Worm (Caenorhabditis elegans): ENCODE results near the gene nova-1.

Gene nova-1

ce11 chrV:18093941-18094340 is 12.2 kb upstream of the nova-1 start:
- no peak for TF ChIP-seq ceh-91 (GFP tag; IDR thresholded peaks at IDR 0.05)
- TF ChIP-seq F10E7.11 (tag; optimal IDR thresholded peaks at IDR 0.05): no peak
- TF ChIP-seq hrde-1 (tag; optimal IDR thresholded peaks at IDR 0.05; ENCODE audit: borderline replicate concordance): no peak
- TF ChIP-seq B0035.1 (tag; optimal IDR thresholded peaks at IDR 0.05): no peak
- TF ChIP-seq zfh-2 (GFP tag; conservative IDR thresholded peaks at IDR 0.05): no peak
- no peak for TF ChIP-seq Y79H2A.3 (GFP tag; conservative IDR thresholded peaks at IDR 0.05)
- TF ChIP-seq dpff-1 (tag; optimal IDR thresholded peaks at IDR 0.05): no peak
- no peak for TF ChIP-seq Y95B8A.8 (GFP tag; IDR thresholded peaks at IDR 0.05)
- TF ChIP-seq akir-1 (GFP tag; optimal IDR thresholded peaks at IDR 0.05): no peak
- TF ChIP-seq ztf-28 (GFP tag; IDR thresholded peaks at IDR 0.05): no peak
- TF ChIP-seq F57C9.4 (tag; optimal IDR thresholded peaks at IDR 0.05): no peak
- no peak for TF ChIP-seq die-1 (tag; optimal IDR thresholded peaks at IDR 0.05)
- TF ChIP-seq nfya-1 (tag; optimal IDR thresholded peaks at IDR 0.05; ENCODE audit: borderline replicate concordance, insufficient read depth): no peak

DNA sequence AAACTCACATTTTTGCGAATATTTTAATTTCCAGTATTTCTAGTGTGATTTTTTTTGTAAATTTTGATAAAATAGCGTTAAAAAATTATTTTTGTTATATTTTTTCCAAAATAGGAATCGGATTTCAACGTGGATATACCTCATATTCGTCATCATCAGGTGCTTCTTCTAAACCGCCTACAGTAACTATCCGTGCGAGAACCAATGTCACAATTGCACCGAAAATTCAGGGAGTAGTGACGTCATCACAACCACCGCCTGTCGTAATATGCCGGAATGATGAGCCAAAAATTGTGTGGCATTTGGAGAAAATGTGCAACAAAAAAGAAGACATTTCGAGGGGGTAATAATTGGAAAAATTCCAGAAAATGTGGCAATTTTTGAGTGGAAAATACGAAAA is 9.5 kb upstream of the nova-1 start:
- TF ChIP-seq nfyb-1 (GFP tag; IDR thresholded peaks at IDR 0.05) (no peak), ztf-28 (GFP tag; IDR thresholded peaks at IDR 0.05) (no peak), snpc-1.3 (tag; optimal IDR thresholded peaks at IDR 0.05; ENCODE audit: insufficient read depth) (no peak), cebp-1 (GFP tag; IDR thresholded peaks at IDR 0.05) (no peak), cebp-1 (tag; optimal IDR thresholded peaks at IDR 0.05) (no peak), unc-130 (GFP tag; optimal IDR thresholded peaks at IDR 0.05) (no peak), repo-1 (tag; optimal IDR thresholded peaks at IDR 0.05) (no peak), egrh-3 (GFP tag; IDR thresholded peaks at IDR 0.05) (no peak), lin-40 (tag; optimal IDR thresholded peaks at IDR 0.05) (no peak), lag-1 (GFP tag; IDR thresholded peaks at IDR 0.05) (no peak), F49E8.2 (tag; optimal IDR thresholded peaks at IDR 0.05; ENCODE audit: insufficient read depth) (no peak), hsf-1 (GFP tag; IDR thresholded peaks at IDR 0.05) (no peak), hlh-12 (tag; optimal IDR thresholded peaks at IDR 0.05) (no peak), ceh-27 (GFP tag; optimal IDR thresholded peaks at IDR 0.05) (no peak), madf-10 (tag; optimal IDR thresholded peaks at IDR 0.05) (no peak), gei-17 (GFP tag; optimal IDR thresholded peaks at IDR 0.05) (no peak), snpc-1.1 (tag; optimal IDR thresholded peaks at IDR 0.05; ENCODE audit: insufficient read depth) (no peak), ztf-25 (GFP tag; IDR thresholded peaks at IDR 0.05) (no peak), hlh-26 (GFP tag; conservative IDR thresholded peaks at IDR 0.05) (no peak), mxl-1 (tag; optimal IDR thresholded peaks at IDR 0.05) (no peak)

DNA sequence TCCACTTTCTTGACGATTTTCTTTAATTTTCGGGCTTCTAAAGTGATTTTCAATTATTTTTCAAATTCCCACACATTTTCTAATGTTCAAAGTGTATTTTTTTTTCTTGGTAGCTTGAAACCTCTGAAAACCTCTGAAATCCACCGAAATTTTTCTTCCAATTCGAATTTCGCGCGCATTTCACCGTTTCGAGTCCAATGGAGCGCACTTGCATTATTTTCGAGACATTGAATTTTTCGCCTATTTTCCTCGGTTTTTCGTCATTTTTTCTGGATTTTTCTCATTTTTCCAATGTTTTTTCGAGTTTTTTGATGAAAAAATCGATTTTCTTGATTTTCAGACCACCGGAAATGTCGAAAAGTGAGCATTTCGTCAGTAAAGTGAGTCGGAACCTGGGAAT is 5.0 kb upstream of the nova-1 start, which contains the start of gene slr-2:
slr-2 (plus strand) TSS at position 341 of the 400 bp plus-strand sequence.
- TF ChIP-seq nhr-120 (GFP tag; IDR thresholded peaks at IDR 0.05) (no peak), egrh-3 (GFP tag; IDR thresholded peaks at IDR 0.05) (no peak), efl-1 (GFP tag; optimal IDR thresholded peaks at IDR 0.05) (peak; percentile 84), mcd-1 (GFP tag; IDR thresholded peaks at IDR 0.05) (peak; percentile 96), dpl-1 (GFP tag; optimal IDR thresholded peaks at IDR 0.05) (peak; percentile 69), lin-40 (tag; optimal IDR thresholded peaks at IDR 0.05) (peak; percentile 13), lin-54 (GFP tag; optimal IDR thresholded peaks at IDR 0.05) (peak; percentile 91), lin-35 (GFP tag; optimal IDR thresholded peaks at IDR 0.05) (peak in 2 of 3 experiments; percentile 33 to 88)

Measured in whole organism, young adult.